Worm (Caenorhabditis elegans): ENCODE results near the gene ugt-33.
A peak's percentile ranks its signal among the peaks of the same experiment; 100 is the strongest.

DNA sequence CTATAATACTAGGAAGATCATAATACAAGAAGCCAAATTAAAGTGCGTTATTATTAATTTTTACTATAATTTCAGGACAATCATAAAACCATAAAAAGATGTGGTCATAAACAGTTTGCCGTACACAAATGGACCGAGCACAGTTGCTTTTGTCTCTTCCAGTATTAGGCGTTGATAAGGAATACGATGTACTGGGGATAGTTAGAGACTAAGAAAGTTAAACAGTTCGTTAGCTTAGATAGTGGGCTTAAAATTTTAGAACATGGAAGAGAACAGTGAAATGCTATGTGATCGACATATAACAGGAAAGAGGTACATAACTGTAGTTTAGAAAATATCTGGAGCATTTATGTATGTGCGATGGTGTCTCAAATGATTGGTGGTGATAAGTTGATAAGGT, 7.8 kb upstream of the ugt-33 start:
- TF ChIP-seq nhr-11 (tag; optimal IDR thresholded peaks at IDR 0.05): no peak
- TF ChIP-seq jun-1 (tag; optimal IDR thresholded peaks at IDR 0.05): no peak
- TF ChIP-seq nhr-6 (tag; optimal IDR thresholded peaks at IDR 0.05): no peak
- TF ChIP-seq nhr-111 (GFP tag; optimal IDR thresholded peaks at IDR 0.05): no peak
- TF ChIP-seq mdl-1 (tag; optimal IDR thresholded peaks at IDR 0.05): no peak
- TF ChIP-seq hlh-11 (tag; optimal IDR thresholded peaks at IDR 0.05): peak; percentile 70
- no peak for TF ChIP-seq set-16 (GFP tag; IDR thresholded peaks at IDR 0.05)
- TF ChIP-seq snpc-4 (tag; optimal IDR thresholded peaks at IDR 0.05): no peak
- TF ChIP-seq ZK546.5 (tag; optimal IDR thresholded peaks at IDR 0.05): no peak
- TF ChIP-seq lin-39 (tag; optimal IDR thresholded peaks at IDR 0.05): no peak
- TF ChIP-seq ces-1 (GFP tag; optimal IDR thresholded peaks at IDR 0.05): no peak

Data from whole organism, L4 larva.